Fruit fly (Drosophila melanogaster) whole organism, wandering third instar larva: Measurements from ENCODE around the gene CG13898.

ENCODE experiments used
- Abd-B ChIP-seq: fragments of >200 bp; optimal IDR thresholded peaks from 2 replicates; lab custom pipeline; 2017; ENCODE audit warnings: missing biosample characterization, missing genetic modification characterization
- Hr78 ChIP-seq: fragments of >200 bp; optimal IDR thresholded peaks from 2 replicates; lab custom pipeline; 2017; ENCODE audit warnings: missing biosample characterization, missing genetic modification characterization
- Jra ChIP-seq: sonication (Bioruptor generic); optimal IDR thresholded peaks from 2 replicates; lab custom pipeline; 2016; ENCODE audit warnings: missing biosample characterization, missing genetic modification characterization
- Sp1 ChIP-seq: fragments of 200-800 bp; sonication (Bioruptor generic); optimal IDR thresholded peaks from 3 replicates; lab custom pipeline; 2019; ENCODE audit warnings: missing biosample characterization, mild to moderate bottlenecking, missing genetic modification characterization, moderate library complexity
- Vsx2 ChIP-seq: fragments of 200-300, 225-300 bp; sonication (Bioruptor generic); optimal IDR thresholded peaks from 2 replicates; lab custom pipeline; 2018; ENCODE audit warnings: missing biosample characterization, missing genetic modification characterization; ENCODE audit not compliant: partially characterized antibody
- h ChIP-seq: fragments of 200-800 bp; sonication (Bioruptor generic); optimal IDR thresholded peaks from 3 replicates; lab custom pipeline; 2016; ENCODE audit warnings: missing biosample characterization, mild to moderate bottlenecking, missing genetic modification characterization
- psq ChIP-seq: fragments of 200-800 bp; sonication (Bioruptor generic); optimal IDR thresholded peaks from 3 replicates; lab custom pipeline; 2017; ENCODE audit warnings: missing biosample characterization, mild to moderate bottlenecking, missing genetic modification characterization, moderate library complexity
- sv ChIP-seq: fragments of 200-800 bp; sonication (Bioruptor generic); optimal IDR thresholded peaks from 3 replicates; lab custom pipeline; 2016; ENCODE audit warnings: missing biosample characterization, missing genetic modification characterization

dm6 chr3L:756372-756771, 47.5 kb downstream of the CG13898 start:
- TF ChIP-seq Abd-B (GFP tag; lab: Kevin White, UChicago) = no peak
- no peak for TF ChIP-seq psq
- TF ChIP-seq Sp1 = no peak
- TF ChIP-seq Vsx2 (GFP tag; lab: Kevin White, UChicago) = no peak
- no peak for TF ChIP-seq Hr78
- TF ChIP-seq sv (GFP tag; lab: Kevin White, UChicago) = no peak
- no peak for TF ChIP-seq h
- no peak for TF ChIP-seq Jra (GFP tag; lab: Kevin White, UChicago)
